Worm (Caenorhabditis elegans): Measurements from ENCODE around the gene F21C10.3.

F21C10.3 gene

ce11 chrV:9155616-9156015, 27.7 kb downstream of the F21C10.3 start:
- no peak for TF ChIP-seq sup-37 (GFP tag; optimal IDR thresholded peaks at IDR 0.05)
- no peak for TF ChIP-seq unc-98 (GFP tag; IDR thresholded peaks at IDR 0.05)
- TF ChIP-seq zag-1 (tag; optimal IDR thresholded peaks at IDR 0.05) = no peak
- no peak for TF ChIP-seq mdl-1 (tag; optimal IDR thresholded peaks at IDR 0.05)
- TF ChIP-seq elt-2 (tag; optimal IDR thresholded peaks at IDR 0.05) = no peak
- TF ChIP-seq lin-39 (tag; optimal IDR thresholded peaks at IDR 0.05) = no peak
- no peak for TF ChIP-seq skn-1 (tag; optimal IDR thresholded peaks at IDR 0.05)
- no peak for TF ChIP-seq nhr-11 (tag; optimal IDR thresholded peaks at IDR 0.05)
- no peak for TF ChIP-seq vab-15 (tag; optimal IDR thresholded peaks at IDR 0.05)
- no peak for TF ChIP-seq rnt-1 (tag; optimal IDR thresholded peaks at IDR 0.05)
- no peak for TF ChIP-seq egl-27 (tag; optimal IDR thresholded peaks at IDR 0.05)
- TF ChIP-seq unc-62 (GFP tag; optimal IDR thresholded peaks at IDR 0.05) = no peak
- TF ChIP-seq lir-3 (tag; optimal IDR thresholded peaks at IDR 0.05; ENCODE audit: poor library complexity) = no peak
- TF ChIP-seq dpl-1 (GFP tag; optimal IDR thresholded peaks at IDR 0.05) = no peak
- TF ChIP-seq nhr-47 (tag; optimal IDR thresholded peaks at IDR 0.05) = no peak
- no peak for TF ChIP-seq isw-1 (GFP tag; IDR thresholded peaks at IDR 0.05)
- TF ChIP-seq efl-3 (GFP tag; optimal IDR thresholded peaks at IDR 0.05) = no peak
- no peak for TF ChIP-seq elt-3 (tag; optimal IDR thresholded peaks at IDR 0.05)

ce11 chrV:9156679-9157078, 28.8 kb downstream of the F21C10.3 start, which contains the start of gene B0222.15:
Gene B0222.15, minus strand, starts transcription at chrV:9156779.
- TF ChIP-seq lin-39 (tag; optimal IDR thresholded peaks at IDR 0.05) = no peak
- TF ChIP-seq unc-98 (GFP tag; IDR thresholded peaks at IDR 0.05) = no peak
- TF ChIP-seq mep-1 (tag; optimal IDR thresholded peaks at IDR 0.05) = no peak
- TF ChIP-seq nhr-77 (tag; optimal IDR thresholded peaks at IDR 0.05) = no peak
- TF ChIP-seq snu-23 (GFP tag; optimal IDR thresholded peaks at IDR 0.05) = no peak
- TF ChIP-seq unc-30 (tag; optimal IDR thresholded peaks at IDR 0.05) = no peak
- no peak for TF ChIP-seq sup-37 (GFP tag; optimal IDR thresholded peaks at IDR 0.05)
- no peak for TF ChIP-seq unc-130 (tag; optimal IDR thresholded peaks at IDR 0.05)
- no peak for TF ChIP-seq ztf-11 (tag; optimal IDR thresholded peaks at IDR 0.05)
- TF ChIP-seq C16A3.4 (tag; optimal IDR thresholded peaks at IDR 0.05) = no peak
- TF ChIP-seq nhr-85 (tag) = no peak
- TF ChIP-seq nhr-47 (tag; optimal IDR thresholded peaks at IDR 0.05) = no peak

- TF ChIP-seq nhr-47 (tag; optimal IDR thresholded peaks at IDR 0.05) = peak; percentile 41
- peak; percentile 96 for TF ChIP-seq fkh-10 (GFP tag; optimal IDR thresholded peaks at IDR 0.05)
- TF ChIP-seq nhr-71 (tag; optimal IDR thresholded peaks at IDR 0.05) = peak; percentile 36
- no peak for TF ChIP-seq efl-1 (optimal IDR thresholded peaks at IDR 0.05)
- no peak for TF ChIP-seq efl-1 (GFP tag; optimal IDR thresholded peaks at IDR 0.05 in 1 of 2)
- TF ChIP-seq ets-5 (GFP tag; IDR thresholded peaks at IDR 0.05) = no peak
- peak; percentile 24 for TF ChIP-seq fkh-8 (tag; optimal IDR thresholded peaks at IDR 0.05)
- TF ChIP-seq lin-14 (GFP tag; optimal IDR thresholded peaks at IDR 0.05) = peak; percentile 39
Observed at ce11 chrV:9157597-9157996, 29.7 kb downstream of the F21C10.3 start.

- TF ChIP-seq nhr-71 (tag; optimal IDR thresholded peaks at IDR 0.05) (peak; percentile 25), aly-2 (tag; optimal IDR thresholded peaks at IDR 0.05) (peak; percentile 60), nhr-90 (tag; optimal IDR thresholded peaks at IDR 0.05; ENCODE audit: poor library complexity) (peak; percentile 7), nhr-85 (tag) (peak; percentile 59)
Observed at ce11 chrV:9159146-9159717, 31.4 kb downstream of the F21C10.3 start.

Measured in whole organism, L1 larva.